Worm (Caenorhabditis elegans): Measurements from ENCODE around the gene C17C3.1.

ce11 chrII:5594210-5594764 is 23.9 kb downstream of the C17C3.1 start, which contains the start of gene ttc-4:
- TF ChIP-seq snpc-4 (GFP tag; optimal IDR thresholded peaks at IDR 0.05) (no peak), snpc-4 (tag; optimal IDR thresholded peaks at IDR 0.05) (peak in 1 of 4 experiments; percentile 64), F55B11.4 (tag; optimal IDR thresholded peaks at IDR 0.05; ENCODE audit: borderline replicate concordance, insufficient read depth) (no peak), C06A6.2 (GFP tag; conservative IDR thresholded peaks at IDR 0.05) (no peak), attf-6 (GFP tag; IDR thresholded peaks at IDR 0.05) (no peak), Y79H2A.3 (GFP tag; conservative IDR thresholded peaks at IDR 0.05) (no peak), F33H1.4 (GFP tag; IDR thresholded peaks at IDR 0.05) (no peak), dpl-1 (GFP tag; optimal IDR thresholded peaks at IDR 0.05) (peak; percentile 23), lin-54 (GFP tag; optimal IDR thresholded peaks at IDR 0.05) (peak; percentile 49), B0336.3 (GFP tag; IDR thresholded peaks at IDR 0.05) (no peak), ama-1 (optimal IDR thresholded peaks at IDR 0.05) (no peak), ama-1 (GFP tag; optimal IDR thresholded peaks at IDR 0.05) (no peak), sdz-38 (tag; optimal IDR thresholded peaks at IDR 0.05) (no peak), unc-62 (GFP tag; optimal IDR thresholded peaks at IDR 0.05) (no peak)
